Fruit fly (Drosophila melanogaster): ENCODE measurements around the gene CG14053.

- TF ChIP-seq CG8478 (optimal IDR thresholded peaks at IDR 0.05) (no peak), CTCF (optimal IDR thresholded peaks at IDR 0.05) (no peak)
These were observed 25.5 kb upstream of the CG14053 start for dm6 chrX:2219246-2219645.

All from S2 (cell line).